Fruit fly (Drosophila melanogaster) whole organism, embryonic: ENCODE results near the gene FeCH.

Experiments
- Adf1 ChIP-seq: fragments of 200-800 bp; sonication (Bioruptor generic); IDR thresholded peaks from 2 replicates; pipeline ENCODE4 v1.3.6; 2022; ENCODE audit warnings: missing biosample characterization, missing genetic modification characterization
- Asciz ChIP-seq: fragments of 200-800 bp; sonication (Bioruptor generic); optimal IDR thresholded peaks from 2 replicates; lab custom pipeline; 2017; ENCODE audit warnings: missing biosample characterization, mild to moderate bottlenecking, missing genetic modification characterization, missing genetic modification reagents
- BEAF-32 ChIP-seq: fragments of 200-800 bp; sonication (Bioruptor generic); optimal IDR thresholded peaks from 3 replicates; lab custom pipeline; 2017; ENCODE audit warnings: missing biosample characterization, missing genetic modification characterization, mild to moderate bottlenecking, moderate library complexity, missing genetic modification reagents
- Bgb ChIP-seq: fragments of 200-800 bp; sonication (Bioruptor generic); IDR thresholded peaks from 2 replicates; pipeline ENCODE4 v1.3.6; 2022; ENCODE audit warnings: missing biosample characterization, missing genetic modification characterization; ENCODE audit not compliant: partially characterized antibody
- BtbVII ChIP-seq: fragments of 200-800 bp; sonication (Bioruptor generic); optimal IDR thresholded peaks from 3 replicates; lab custom pipeline; 2017; ENCODE audit warnings: missing biosample characterization, mild to moderate bottlenecking, missing genetic modification characterization
- CG10267 ChIP-seq: fragments of 200-800 bp; sonication (Bioruptor generic); optimal IDR thresholded peaks from 2 replicates; lab custom pipeline; 2018; ENCODE audit warnings: missing biosample characterization, mild to moderate bottlenecking, missing genetic modification characterization, moderate library complexity
- CG10959 ChIP-seq: fragments of 200-800 bp; sonication (Bioruptor generic); IDR thresholded peaks from 2 replicates; pipeline ENCODE4 v1.3.6; 2022; ENCODE audit warnings: missing biosample characterization, missing genetic modification characterization
- CG11695 ChIP-seq: fragments of 200-800 bp; sonication (Bioruptor generic); IDR thresholded peaks from 3 replicates; pipeline ENCODE4 v1.3.6; 2022; ENCODE audit warnings: missing biosample characterization, missing genetic modification characterization
- CG11723 ChIP-seq: fragments of 200-800 bp; sonication (Bioruptor generic); optimal IDR thresholded peaks from 2 replicates; lab custom pipeline; 2017; ENCODE audit warnings: missing biosample characterization, mild to moderate bottlenecking, missing genetic modification characterization
- CG13287 ChIP-seq: fragments of 200-800 bp; sonication (Bioruptor generic); IDR thresholded peaks from 2 replicates; pipeline ENCODE4 v1.3.6; 2022; ENCODE audit warnings: missing biosample characterization, missing genetic modification characterization; ENCODE audit not compliant: partially characterized antibody
- CG13624 ChIP-seq: fragments of 200-800 bp; sonication (Bioruptor generic); optimal IDR thresholded peaks from 2 replicates; lab custom pipeline; 2016; ENCODE audit warnings: missing biosample characterization, missing genetic modification characterization
- CG1603 ChIP-seq: fragments of 200-800 bp; sonication (Bioruptor generic); optimal IDR thresholded peaks from 2 replicates; lab custom pipeline; 2019; ENCODE audit warnings: missing biosample characterization, mild to moderate bottlenecking, missing genetic modification characterization, moderate library complexity
- CG17359 ChIP-seq: fragments of 200-800 bp; sonication (Bioruptor generic); optimal IDR thresholded peaks from 3 replicates; lab custom pipeline; 2018; ENCODE audit warnings: missing biosample characterization, mild to moderate bottlenecking, missing genetic modification characterization, moderate library complexity
- CG17361 ChIP-seq: fragments of 200-800 bp; sonication (Bioruptor generic); IDR thresholded peaks from 3 replicates; pipeline ENCODE4 v1.3.6; 2022; ENCODE audit warnings: missing biosample characterization, missing genetic modification characterization
- CG2678 ChIP-seq: fragments of 200-800 bp; sonication (Bioruptor generic); optimal IDR thresholded peaks from 3 replicates; lab custom pipeline; 2019; ENCODE audit warnings: missing biosample characterization, mild to moderate bottlenecking, missing genetic modification characterization, moderate library complexity
- CG30020 ChIP-seq: fragments of 200-800 bp; optimal IDR thresholded peaks from 2 replicates; lab custom pipeline; 2019; ENCODE audit warnings: missing biosample characterization, mild to moderate bottlenecking, missing genetic modification characterization, moderate library complexity
- CG32532 ChIP-seq: fragments of 200-800 bp; sonication (Bioruptor generic); IDR thresholded peaks from 2 replicates; pipeline ENCODE4 v1.3.6; 2022; ENCODE audit warnings: missing biosample characterization, missing genetic modification characterization
- CG3407 ChIP-seq: fragments of 200-800 bp; sonication (Bioruptor generic); optimal IDR thresholded peaks from 2 replicates; lab custom pipeline; 2018; ENCODE audit warnings: missing biosample characterization, mild to moderate bottlenecking, missing genetic modification characterization
- CG4282 ChIP-seq: fragments of 200-800 bp; sonication (Bioruptor generic); optimal IDR thresholded peaks from 2 replicates; lab custom pipeline; 2016; ENCODE audit warnings: missing biosample characterization, missing genetic modification characterization
- CG6175 ChIP-seq: fragments of 200-800 bp; sonication (Bioruptor generic); IDR thresholded peaks from 3 replicates; pipeline ENCODE4 v1.3.6; 2022; ENCODE audit warnings: missing biosample characterization, missing genetic modification characterization
- CG7786 ChIP-seq: fragments of 200-800 bp; sonication (Bioruptor generic); optimal IDR thresholded peaks from 2 replicates; lab custom pipeline; 2016; ENCODE audit warnings: missing biosample characterization, missing genetic modification characterization
- CG9932 ChIP-seq: fragments of 200-800 bp; sonication (Bioruptor generic); IDR thresholded peaks from 2 replicates; pipeline ENCODE4 v1.3.6; 2022; ENCODE audit warnings: missing biosample characterization, missing genetic modification characterization
- Dbx ChIP-seq: fragments of 200-800 bp; sonication (Bioruptor generic); IDR thresholded peaks from 3 replicates; pipeline ENCODE4 v1.3.6; 2022; ENCODE audit warnings: missing biosample characterization, missing genetic modification characterization
- Doc3 ChIP-seq: fragments of 200-800 bp; sonication (Bioruptor generic); IDR thresholded peaks from 3 replicates; pipeline ENCODE4 v1.3.6; 2022; ENCODE audit warnings: missing biosample characterization, missing genetic modification characterization; ENCODE audit not compliant: partially characterized antibody
- Dref ChIP-seq: fragments of 200-800 bp; sonication (Bioruptor generic); IDR thresholded peaks from 2 replicates; pipeline ENCODE4 v1.3.6; 2022; ENCODE audit warnings: missing biosample characterization, missing genetic modification characterization
- E2f1 ChIP-seq: fragments of 200-800 bp; sonication (Bioruptor generic); IDR thresholded peaks from 2 replicates; pipeline ENCODE4 v1.3.6; 2022; ENCODE audit warnings: missing biosample characterization, missing genetic modification characterization
- Ets97D ChIP-seq: fragments of 200-800 bp; sonication (Bioruptor generic); optimal IDR thresholded peaks from 3 replicates; lab custom pipeline; 2016; ENCODE audit warnings: missing biosample characterization, missing genetic modification characterization
- HLH4C ChIP-seq: fragments of 200-800 bp; sonication (Bioruptor generic); IDR thresholded peaks from 3 replicates; pipeline ENCODE4 v1.3.6; 2022; ENCODE audit warnings: missing biosample characterization, missing genetic modification characterization; ENCODE audit not compliant: partially characterized antibody
- HmgD ChIP-seq: fragments of 200-800 bp; sonication (Bioruptor generic); optimal IDR thresholded peaks from 3 replicates; lab custom pipeline; 2016; ENCODE audit warnings: missing biosample characterization, missing genetic modification characterization
- MTF-1 ChIP-seq: fragments of 200-800 bp; sonication (Bioruptor generic); optimal IDR thresholded peaks from 2 replicates; lab custom pipeline; 2018; ENCODE audit warnings: missing biosample characterization, mild to moderate bottlenecking, missing genetic modification characterization, borderline replicate concordance
- Optix ChIP-seq: fragments of 200-800 bp; sonication (Bioruptor generic); IDR thresholded peaks from 3 replicates; pipeline ENCODE4 v1.3.6; 2022; ENCODE audit warnings: missing biosample characterization, missing genetic modification characterization
- Rfx ChIP-seq: fragments of 200-800 bp; sonication (Bioruptor generic); IDR thresholded peaks from 2 replicates; pipeline ENCODE4 v1.3.6; 2022; ENCODE audit warnings: missing biosample characterization, missing genetic modification characterization
- Rx ChIP-seq: fragments of 200-800 bp; sonication (Bioruptor generic); IDR thresholded peaks from 2 replicates; pipeline ENCODE4 v1.3.6; 2022; ENCODE audit warnings: missing biosample characterization, missing genetic modification characterization
- Sin3A ChIP-seq: fragments of >200 bp; optimal IDR thresholded peaks from 2 replicates; lab custom pipeline; 2018
- TFAM ChIP-seq: fragments of 200-800 bp; sonication (Bioruptor generic); optimal IDR thresholded peaks from 2 replicates; lab custom pipeline; 2017; ENCODE audit warnings: missing biosample characterization, missing genetic modification characterization, inconsistent platforms
- Taf1 ChIP-seq: fragments of 200-800 bp; sonication (Bioruptor generic); IDR thresholded peaks from 2 replicates; pipeline ENCODE4 v1.3.6; 2022; ENCODE audit warnings: missing biosample characterization, missing genetic modification characterization
- ab ChIP-seq: fragments of 200-800 bp; sonication (Bioruptor generic); optimal IDR thresholded peaks from 2 replicates; lab custom pipeline; 2016; ENCODE audit warnings: missing biosample characterization, missing genetic modification characterization
- bowl ChIP-seq: fragments of 200-800 bp; sonication (Bioruptor generic); IDR thresholded peaks from 2 replicates; pipeline ENCODE4 v1.3.6; 2022; ENCODE audit warnings: missing biosample characterization, missing genetic modification characterization
- br ChIP-seq: fragments of >200 bp; optimal IDR thresholded peaks from 2 replicates; lab custom pipeline; 2017
- cas ChIP-seq: fragments of 200-800 bp; sonication (Bioruptor generic); IDR thresholded peaks from 2 replicates; pipeline ENCODE4 v1.3.6; 2022; ENCODE audit warnings: missing biosample characterization, missing genetic modification characterization
- disco-r ChIP-seq: fragments of 200-800 bp; sonication (Bioruptor generic); optimal IDR thresholded peaks from 2 replicates; lab custom pipeline; 2016; ENCODE audit warnings: missing biosample characterization, missing genetic modification characterization
- dm ChIP-seq: fragments of 200-800 bp; sonication (Bioruptor generic); optimal IDR thresholded peaks from 3 replicates; lab custom pipeline; 2016; ENCODE audit warnings: missing biosample characterization, missing genetic modification characterization
- ewg ChIP-seq: fragments of 200-800 bp; sonication (Bioruptor generic); optimal IDR thresholded peaks from 3 replicates; lab custom pipeline; 2017; ENCODE audit warnings: mild to moderate bottlenecking, missing biosample characterization, missing genetic modification reagents, missing genetic modification characterization
- gcm2 ChIP-seq: fragments of 200-800 bp; sonication (Bioruptor generic); optimal IDR thresholded peaks from 2 replicates; lab custom pipeline; 2016; ENCODE audit warnings: missing biosample characterization, missing genetic modification characterization
- gsb-n ChIP-seq: fragments of 200-800 bp; sonication (Bioruptor generic); optimal IDR thresholded peaks from 3 replicates; lab custom pipeline; 2018; ENCODE audit warnings: missing biosample characterization, mild to moderate bottlenecking, missing genetic modification characterization
- lab ChIP-seq: fragments of 200-800 bp; sonication (Bioruptor generic); optimal IDR thresholded peaks from 3 replicates; lab custom pipeline; 2017; ENCODE audit warnings: missing biosample characterization, missing genetic modification characterization, mild to moderate bottlenecking, moderate library complexity, missing genetic modification reagents
- lola ChIP-seq, 3 experiments: fragments of >200 bp in 2 of 3; fragments of 200-800 bp in 1 of 3; sonication (Bioruptor generic) in 1 of 3; optimal IDR thresholded peaks; 2 replicates each; lab custom pipeline; 2017 to 2019; ENCODE audit warnings: missing biosample characterization in 3 of 3, missing genetic modification characterization in 3 of 3, mild to moderate bottlenecking in 1 of 3, moderate library complexity in 1 of 3
- rib ChIP-seq: fragments of 200-800 bp; sonication (Bioruptor generic); IDR thresholded peaks from 2 replicates; pipeline ENCODE4 v1.3.6; 2022; ENCODE audit warnings: missing biosample characterization, missing genetic modification characterization
- slou ChIP-seq: fragments of 200-800 bp; sonication (Bioruptor generic); optimal IDR thresholded peaks from 3 replicates; lab custom pipeline; 2016; ENCODE audit warnings: missing biosample characterization, missing genetic modification characterization
- trem ChIP-seq: fragments of 200-800 bp; optimal IDR thresholded peaks from 3 replicates; lab custom pipeline; 2019; ENCODE audit warnings: missing biosample characterization, mild to moderate bottlenecking, missing genetic modification characterization, moderate library complexity
- z ChIP-seq: fragments of 200-800 bp; sonication (Bioruptor generic); IDR thresholded peaks from 3 replicates; pipeline ENCODE4 v1.3.6; 2022; ENCODE audit warnings: missing biosample characterization, missing genetic modification characterization
- zf30C ChIP-seq: fragments of 200-800 bp; sonication (Bioruptor generic); optimal IDR thresholded peaks from 3 replicates; lab custom pipeline; 2018; ENCODE audit warnings: missing biosample characterization, mild to moderate bottlenecking, missing genetic modification characterization

Gene FeCH

dm6 chr3R:31794457-31794856 is 17.6 kb downstream of the FeCH start (continued):
- no peak for TF ChIP-seq CG3407
- TF ChIP-seq CG10267 (tag; lab: Kevin White, UChicago) = no peak
- peak; percentile 76 for TF ChIP-seq CG1603 (tag; lab: Kevin White, UChicago)
- no peak for TF ChIP-seq CG11695
- TF ChIP-seq gcm2 (GFP tag; lab: Kevin White, UChicago) = no peak
- TF ChIP-seq z (GFP tag; lab: Robert Waterston, UW) = no peak
- no peak for TF ChIP-seq Sin3A (lab: Kevin White, UChicago)
- TF ChIP-seq HmgD (GFP tag; lab: Kevin White, UChicago) = peak; percentile 4
- TF ChIP-seq disco-r (GFP tag; lab: Kevin White, UChicago) = no peak
- TF ChIP-seq Asciz (GFP tag; lab: Kevin White, UChicago) = no peak
- TF ChIP-seq CG32532 = 0 out of 2 replicates have a peak, but pooled peaks have one; percentile 15
- peak; percentile 30; the same call in 1 of the 2 replicates for TF ChIP-seq rib (GFP tag; lab: Robert Waterston, UW)
- no peak for TF ChIP-seq zf30C (GFP tag; lab: Kevin White, UChicago)
- TF ChIP-seq CG30020 (tag; lab: Kevin White, UChicago) = peak; percentile 54
- no peak for TF ChIP-seq br
- peak; percentile 24 for TF ChIP-seq ewg
- no peak for TF ChIP-seq CG9932
- no peak for TF ChIP-seq CG11723
- TF ChIP-seq MTF-1 (GFP tag; lab: Kevin White, UChicago) = no peak
- TF ChIP-seq CG7786 (GFP tag; lab: Kevin White, UChicago) = no peak
- 0 out of 3 replicates have a peak, but pooled peaks have one; percentile 14 for TF ChIP-seq Doc3
- no peak for TF ChIP-seq CG17359 (tag; lab: Kevin White, UChicago)
- TF ChIP-seq lab (GFP tag; lab: Kevin White, UChicago) = no peak
- no peak for TF ChIP-seq lola (GFP tag; optimal IDR thresholded peaks at IDR 0.05; lab: Kevin White, UChicago)
- peak; percentile 4; the same call in 1 of the 2 replicates for TF ChIP-seq CG13287 (GFP tag; lab: Robert Waterston, UW)
- no peak for TF ChIP-seq CG17361 (GFP tag; lab: Robert Waterston, UW)
- TF ChIP-seq dm (GFP tag; lab: Kevin White, UChicago) = peak; percentile 89
- no peak for TF ChIP-seq TFAM (GFP tag; lab: Kevin White, UChicago)
- TF ChIP-seq Rx (GFP tag; lab: Robert Waterston, UW) = no peak
- TF ChIP-seq Dbx (GFP tag; lab: Robert Waterston, UW) = 0 out of 3 replicates have a peak, but pooled peaks have one; percentile 17
- no peak for TF ChIP-seq BtbVII (GFP tag; lab: Kevin White, UChicago)
- TF ChIP-seq E2f1 = peak; percentile 87
- TF ChIP-seq BEAF-32 (GFP tag; lab: Kevin White, UChicago) = no peak
- TF ChIP-seq Dref = peak; percentile 45; the same call in 1 of the 2 replicates
- TF ChIP-seq Adf1 = peak; percentile 45
- no peak for TF ChIP-seq slou (GFP tag; lab: Kevin White, UChicago)
- TF ChIP-seq Optix = no peak
- TF ChIP-seq bowl (GFP tag; lab: Robert Waterston, UW) = no peak
- no peak for TF ChIP-seq ab (GFP tag; lab: Kevin White, UChicago)
- TF ChIP-seq CG10959 (GFP tag; lab: Robert Waterston, UW) = no peak
- peak; percentile 59 for TF ChIP-seq Ets97D (GFP tag; lab: Kevin White, UChicago)
- no peak for TF ChIP-seq gsb-n
- peak; percentile 51 for TF ChIP-seq trem (tag; lab: Kevin White, UChicago)
- TF ChIP-seq CG4282 (GFP tag; lab: Kevin White, UChicago) = no peak
- TF ChIP-seq Bgb = peak; percentile 26; the same call in 1 of the 2 replicates
- peak; percentile 40; the same call in 1 of the 2 replicates for TF ChIP-seq Rfx
- TF ChIP-seq CG13624 (GFP tag; lab: Kevin White, UChicago) = no peak
- TF ChIP-seq cas (GFP tag; lab: Robert Waterston, UW) = no peak
- TF ChIP-seq CG6175 (GFP tag; lab: Robert Waterston, UW) = peak; percentile 88; the same call in 2 of the 3 replicates
- TF ChIP-seq CG2678 = no peak
- TF ChIP-seq Taf1 (GFP tag; lab: Robert Waterston, UW) = no peak
- no peak for TF ChIP-seq HLH4C
